Worm (Caenorhabditis elegans): ENCODE measurements around the gene T24C12.1.

The T24C12.1 gene

DNA sequence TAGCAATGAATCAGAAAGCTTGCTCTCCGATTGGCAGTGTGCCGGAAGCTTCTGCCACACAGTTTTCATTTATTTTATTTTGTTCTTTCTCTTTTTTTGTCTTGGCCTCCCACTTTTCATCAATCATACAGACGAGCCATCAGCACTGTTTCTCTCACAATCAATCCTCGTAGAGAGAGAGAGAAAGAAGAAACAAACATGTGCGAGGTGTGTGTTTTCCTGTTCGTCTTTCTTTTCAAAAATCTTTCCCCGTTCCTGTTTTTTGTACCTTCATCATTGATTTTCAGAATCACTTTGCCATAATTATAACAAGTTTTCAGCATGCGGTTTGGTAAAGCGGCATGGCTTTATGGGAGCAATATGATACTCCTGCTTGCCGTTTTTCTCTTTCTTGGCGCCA lies at the start of gene T24C12.1:
Gene T24C12.1 (plus strand): TSS at position 301 of the 400 bp plus-strand sequence.
- TF ChIP-seq unc-62 (GFP tag; optimal IDR thresholded peaks at IDR 0.05) = no peak
- TF ChIP-seq K11D2.4 (GFP tag; IDR thresholded peaks at IDR 0.05) = no peak
- TF ChIP-seq ceh-91 (GFP tag; IDR thresholded peaks at IDR 0.05) = no peak
- no peak for TF ChIP-seq ceh-58 (GFP tag; IDR thresholded peaks at IDR 0.05)

DNA sequence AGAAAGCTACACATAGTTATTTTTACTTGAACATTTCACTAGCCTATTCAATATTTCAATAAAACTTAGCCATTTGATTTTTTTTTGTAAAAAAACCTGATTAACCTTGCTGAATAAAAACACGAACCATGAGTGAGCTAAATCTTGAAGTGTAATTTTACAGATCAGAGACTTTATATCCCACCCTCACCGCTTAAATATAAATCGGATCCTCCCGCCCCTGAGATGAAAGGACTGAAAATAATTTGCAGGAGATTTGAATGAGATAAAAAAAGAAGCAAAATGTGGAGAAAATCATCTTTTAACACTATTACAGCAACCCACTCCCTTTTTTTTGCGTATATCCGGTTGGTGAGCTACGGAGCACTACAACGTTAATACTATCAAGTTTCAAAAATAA lies 49.2 kb upstream of the T24C12.1 start, which contains the start of gene npax-2:
Gene npax-2 (minus strand): TSS at position 101 of the 400 bp plus-strand sequence.
- TF ChIP-seq tlf-1 (GFP tag; optimal IDR thresholded peaks at IDR 0.05) (no peak), B0035.1 (tag; optimal IDR thresholded peaks at IDR 0.05) (no peak), die-1 (tag; optimal IDR thresholded peaks at IDR 0.05) (no peak), rpc-1 (optimal IDR thresholded peaks at IDR 0.05) (no peak), rpc-1 (tag; optimal IDR thresholded peaks at IDR 0.05) (no peak), madf-3 (GFP tag; IDR thresholded peaks at IDR 0.05) (no peak), snpc-1.3 (tag; optimal IDR thresholded peaks at IDR 0.05; ENCODE audit: insufficient read depth) (no peak), lsy-27 (tag; optimal IDR thresholded peaks at IDR 0.05; ENCODE audit: borderline replicate concordance, insufficient read depth) (no peak), F33H1.4 (GFP tag; IDR thresholded peaks at IDR 0.05) (no peak), bed-2 (GFP tag; IDR thresholded peaks at IDR 0.05) (no peak), lir-1 (GFP tag; conservative IDR thresholded peaks at IDR 0.05) (no peak), nfya-1 (tag; optimal IDR thresholded peaks at IDR 0.05; ENCODE audit: borderline replicate concordance, insufficient read depth) (no peak), ekl-4 (GFP tag; IDR thresholded peaks at IDR 0.05) (no peak)

DNA sequence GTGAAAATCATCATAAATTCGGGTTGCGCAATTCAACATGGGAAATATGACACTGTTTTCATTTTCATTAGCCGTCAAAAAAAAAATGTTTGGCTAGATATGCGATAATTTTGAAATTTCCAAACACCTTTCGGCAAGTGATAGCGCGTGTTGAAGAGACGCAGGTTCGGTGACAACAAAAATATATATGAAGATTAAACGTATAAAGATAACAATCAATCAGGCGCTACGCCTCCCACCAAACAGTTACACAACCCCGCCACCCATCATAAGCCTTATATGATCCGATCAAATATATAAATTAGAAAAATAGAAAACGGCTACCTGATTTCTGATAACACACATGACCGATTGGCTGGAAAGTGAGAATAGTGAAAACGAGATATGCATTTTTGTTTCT lies 47.2 kb upstream of the T24C12.1 start:
- TF ChIP-seq Y95B8A.8 (GFP tag; IDR thresholded peaks at IDR 0.05) (no peak), F23B12.7 (tag; optimal IDR thresholded peaks at IDR 0.05; ENCODE audit: insufficient read depth) (no peak), madf-3 (GFP tag; IDR thresholded peaks at IDR 0.05) (no peak), attf-3 (GFP tag; conservative IDR thresholded peaks at IDR 0.05) (no peak), pha-4 (tag; optimal IDR thresholded peaks at IDR 0.05) (no peak), snpc-1.1 (tag; optimal IDR thresholded peaks at IDR 0.05; ENCODE audit: insufficient read depth) (no peak), Y79H2A.3 (GFP tag; conservative IDR thresholded peaks at IDR 0.05) (no peak)

DNA sequence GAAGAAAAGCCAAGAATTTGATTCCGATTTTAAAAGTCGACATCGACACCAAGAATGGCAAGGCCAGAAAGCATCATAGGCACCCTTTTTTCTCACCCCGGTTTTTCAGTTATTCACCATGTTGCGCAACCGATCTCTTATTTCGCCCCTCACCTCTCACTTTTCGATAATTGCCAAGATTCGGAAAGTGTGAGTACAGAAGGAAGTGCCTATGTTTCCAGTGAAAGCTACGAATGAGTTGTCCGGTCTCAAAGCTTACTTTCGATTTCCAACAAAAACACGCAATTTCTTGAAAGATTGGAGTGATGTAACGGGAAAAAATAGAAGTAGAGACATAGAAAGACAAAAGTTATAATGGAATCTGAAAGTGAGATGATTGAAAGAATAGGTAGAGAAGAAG lies 45.5 kb upstream of the T24C12.1 start:
- TF ChIP-seq ceh-40 (GFP tag; IDR thresholded peaks at IDR 0.05) = no peak

DNA sequence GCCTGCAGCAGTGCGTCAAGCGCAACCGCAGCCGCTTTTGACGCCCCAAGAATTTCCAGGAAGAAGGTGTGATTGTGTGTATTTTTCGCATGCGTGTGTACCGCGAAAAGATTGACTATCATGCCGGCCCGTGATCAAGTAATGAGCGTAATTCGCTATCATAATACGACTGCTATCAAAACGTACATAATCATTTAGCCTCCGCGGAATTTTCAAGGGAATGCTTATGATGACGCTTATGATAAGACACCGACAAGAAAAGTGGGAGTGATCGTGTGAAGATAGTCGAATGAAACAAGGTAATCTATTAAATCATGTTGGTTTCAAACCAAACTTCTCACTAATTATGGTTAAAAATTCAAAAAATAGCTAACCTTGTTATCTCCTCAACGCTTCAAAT lies 41.4 kb upstream of the T24C12.1 start:
- no peak for TF ChIP-seq ceh-91 (GFP tag; IDR thresholded peaks at IDR 0.05)
- no peak for TF ChIP-seq akir-1 (GFP tag; optimal IDR thresholded peaks at IDR 0.05)
- no peak for TF ChIP-seq F23B12.7 (tag; optimal IDR thresholded peaks at IDR 0.05; ENCODE audit: insufficient read depth)
- no peak for TF ChIP-seq die-1 (tag; optimal IDR thresholded peaks at IDR 0.05)
- no peak for TF ChIP-seq hmg-1.2 (GFP tag; IDR thresholded peaks at IDR 0.05)
- TF ChIP-seq mel-28 (tag; optimal IDR thresholded peaks at IDR 0.05; ENCODE audit: borderline replicate concordance) = no peak
- TF ChIP-seq madf-3 (GFP tag; IDR thresholded peaks at IDR 0.05) = no peak
- TF ChIP-seq dpl-1 (GFP tag; optimal IDR thresholded peaks at IDR 0.05) = no peak
- no peak for TF ChIP-seq hmg-20 (GFP tag; IDR thresholded peaks at IDR 0.05)
- TF ChIP-seq zim-3 (tag; optimal IDR thresholded peaks at IDR 0.05) = no peak
- TF ChIP-seq D2030.7 (GFP tag; IDR thresholded peaks at IDR 0.05) = no peak
- TF ChIP-seq snpc-3.4 (tag; optimal IDR thresholded peaks at IDR 0.05) = no peak
- no peak for TF ChIP-seq tlf-1 (GFP tag; optimal IDR thresholded peaks at IDR 0.05)
- no peak for TF ChIP-seq hlh-12 (tag; optimal IDR thresholded peaks at IDR 0.05)
- no peak for TF ChIP-seq nfyb-1 (GFP tag; IDR thresholded peaks at IDR 0.05)

Data from whole organism, young adult.